Fruit fly (Drosophila melanogaster): ENCODE data around the gene Ets65A.

DNA sequence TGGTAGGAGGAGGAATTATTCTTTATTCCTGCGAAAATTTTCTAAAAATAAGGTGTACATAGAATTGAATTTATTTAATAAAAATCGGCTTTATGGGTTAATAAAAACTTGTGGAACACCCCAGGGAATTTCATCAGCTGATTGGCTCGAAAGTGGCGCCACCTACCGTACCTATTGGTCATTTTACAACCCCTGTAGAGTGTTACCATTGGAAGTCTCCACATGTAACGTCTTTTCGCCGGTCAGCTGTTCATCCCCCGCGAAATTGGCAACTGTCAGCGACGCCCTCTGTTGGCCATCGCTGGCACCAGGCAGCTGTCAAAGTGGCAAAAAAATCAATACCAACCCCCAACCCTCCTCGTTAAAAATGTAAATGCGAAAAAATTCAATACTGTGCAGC is 14.9 kb upstream of the Ets65A start, which contains the start of gene CG13293:
- TF ChIP-seq br (GFP tag; optimal IDR thresholded peaks at IDR 0.05) (no peak), psq (GFP tag; optimal IDR thresholded peaks at IDR 0.05) (no peak), Myc (optimal IDR thresholded peaks at IDR 0.05) (no peak), pan (optimal IDR thresholded peaks at IDR 0.05) (no peak), GATAd (GFP tag; optimal IDR thresholded peaks at IDR 0.05) (no peak), lola (GFP tag; optimal IDR thresholded peaks at IDR 0.05) (no peak), Mio (GFP tag; optimal IDR thresholded peaks at IDR 0.05) (no peak), h (GFP tag; optimal IDR thresholded peaks at IDR 0.05) (no peak), dmrt93B (GFP tag; optimal IDR thresholded peaks at IDR 0.05) (no peak), CG9705 (GFP tag; optimal IDR thresholded peaks at IDR 0.05) (no peak), fru (GFP tag; optimal IDR thresholded peaks at IDR 0.05) (no peak), jim (GFP tag; optimal IDR thresholded peaks at IDR 0.05) (no peak)
